Fruit fly (Drosophila melanogaster) whole organism, prepupa: ENCODE data around the gene Arp1.

Source experiments
- CG15336 ChIP-seq: fragments of 200-800 bp; sonication (Bioruptor generic); IDR thresholded peaks from 2 replicates; pipeline ENCODE4 v1.3.6; 2022; ENCODE audit warnings: missing biosample characterization, missing genetic modification characterization
- CG4318 ChIP-seq: fragments of 200-800 bp; sonication (Bioruptor generic); optimal IDR thresholded peaks from 3 replicates; lab custom pipeline; 2017; ENCODE audit warnings: missing biosample characterization, mild to moderate bottlenecking, missing genetic modification characterization
- Ets96B ChIP-seq: fragments of 200-800 bp; optimal IDR thresholded peaks from 2 replicates; lab custom pipeline; 2019; ENCODE audit warnings: missing biosample characterization, mild to moderate bottlenecking, missing genetic modification characterization, moderate library complexity
- Hr4 ChIP-seq: fragments of 200-800 bp; sonication (Bioruptor generic); optimal IDR thresholded peaks from 3 replicates; lab custom pipeline; 2016; ENCODE audit warnings: missing biosample characterization, missing genetic modification characterization
- dac ChIP-seq: fragments of 200-800 bp; sonication (Bioruptor generic); optimal IDR thresholded peaks from 2 replicates; lab custom pipeline; 2017; ENCODE audit warnings: missing biosample characterization, mild to moderate bottlenecking, missing genetic modification characterization
- fkh ChIP-seq: fragments of 200-800 bp; sonication (Bioruptor generic); optimal IDR thresholded peaks from 3 replicates; lab custom pipeline; 2017; ENCODE audit warnings: missing biosample characterization, mild to moderate bottlenecking, missing genetic modification characterization, moderate library complexity
- pdm3 ChIP-seq: fragments of 200-800 bp; sonication (Bioruptor generic); optimal IDR thresholded peaks from 3 replicates; lab custom pipeline; 2016; ENCODE audit warnings: missing biosample characterization, missing genetic modification characterization

dm6 chr3R:12642051-12642532, 49.5 kb upstream of the Arp1 start, which contains the start of gene CG6753:
- no peak for TF ChIP-seq Ets96B (tag; lab: Kevin White, UChicago)
- TF ChIP-seq CG4318 (GFP tag; lab: Kevin White, UChicago): no peak
- TF ChIP-seq dac: no peak
- TF ChIP-seq pdm3 (GFP tag; lab: Kevin White, UChicago): no peak
- no peak for TF ChIP-seq Hr4 (GFP tag; lab: Kevin White, UChicago)
- TF ChIP-seq fkh (GFP tag; lab: Kevin White, UChicago): no peak
- TF ChIP-seq CG15336 (GFP tag; lab: Robert Waterston, UW): no peak
